Worm (Caenorhabditis elegans): ENCODE results near the gene K02E2.11.

The K02E2.11 gene

ce11 chrV:20399532-20400068 lies 16.5 kb downstream of the K02E2.11 start:
- TF ChIP-seq ets-7 (tag; optimal IDR thresholded peaks at IDR 0.05) (no peak), ceh-36 (tag; optimal IDR thresholded peaks at IDR 0.05) (no peak), tbx-37 (GFP tag; conservative IDR thresholded peaks at IDR 0.05) (no peak), ama-1 (optimal IDR thresholded peaks at IDR 0.05) (peak; percentile 55)

- TF ChIP-seq ama-1 (optimal IDR thresholded peaks at IDR 0.05), result no peak
- TF ChIP-seq pes-1 (GFP tag; IDR thresholded peaks at IDR 0.05), result no peak
- TF ChIP-seq B0310.2 (tag; optimal IDR thresholded peaks at IDR 0.05), result no peak
- no peak for TF ChIP-seq tra-4 (tag; optimal IDR thresholded peaks at IDR 0.05)
- no peak for TF ChIP-seq tbx-37 (GFP tag; conservative IDR thresholded peaks at IDR 0.05)
- TF ChIP-seq hmg-4 (GFP tag; optimal IDR thresholded peaks at IDR 0.05), result no peak
- TF ChIP-seq F13C5.2 (tag; optimal IDR thresholded peaks at IDR 0.05), result no peak
- TF ChIP-seq tbx-11 (GFP tag; IDR thresholded peaks at IDR 0.05), result no peak
- TF ChIP-seq hmbx-1 (tag; optimal IDR thresholded peaks at IDR 0.05), result no peak
- no peak for TF ChIP-seq aly-1 (tag; optimal IDR thresholded peaks at IDR 0.05)
- no peak for TF ChIP-seq ets-7 (tag; optimal IDR thresholded peaks at IDR 0.05)
Observed at ce11 chrV:20402842-20403241, 19.7 kb downstream of the K02E2.11 start.

ce11 chrV:20406817-20407216 lies 23.7 kb downstream of the K02E2.11 start:
- TF ChIP-seq tra-4 (tag; optimal IDR thresholded peaks at IDR 0.05) (no peak), B0310.2 (tag; optimal IDR thresholded peaks at IDR 0.05) (no peak), scrt-1 (GFP tag; IDR thresholded peaks at IDR 0.05) (no peak)

ce11 chrV:20409016-20409415 lies 25.9 kb downstream of the K02E2.11 start:
- TF ChIP-seq scrt-1 (GFP tag; IDR thresholded peaks at IDR 0.05) (no peak), ets-7 (tag; optimal IDR thresholded peaks at IDR 0.05) (no peak), flt-1 (GFP tag; IDR thresholded peaks at IDR 0.05) (no peak)

- TF ChIP-seq F13C5.2 (tag; optimal IDR thresholded peaks at IDR 0.05) (no peak), ceh-13 (GFP tag; optimal IDR thresholded peaks at IDR 0.05) (no peak), hnd-1 (tag; optimal IDR thresholded peaks at IDR 0.05) (no peak), tbx-11 (GFP tag; IDR thresholded peaks at IDR 0.05) (no peak), hmbx-1 (tag; optimal IDR thresholded peaks at IDR 0.05) (no peak), ceh-36 (tag; optimal IDR thresholded peaks at IDR 0.05) (peak; percentile 35), flt-1 (GFP tag; IDR thresholded peaks at IDR 0.05) (peak; percentile 17; the same call in 1 of the 2 replicates), scrt-1 (GFP tag; IDR thresholded peaks at IDR 0.05) (no peak), hmg-4 (GFP tag; optimal IDR thresholded peaks at IDR 0.05) (peak; percentile 68), ets-7 (tag; optimal IDR thresholded peaks at IDR 0.05) (no peak), tbx-37 (GFP tag; conservative IDR thresholded peaks at IDR 0.05) (no peak), ama-1 (optimal IDR thresholded peaks at IDR 0.05) (no peak), B0310.2 (tag; optimal IDR thresholded peaks at IDR 0.05) (no peak)
Observed at ce11 chrV:20410285-20410684, 27.2 kb downstream of the K02E2.11 start.

DNA sequence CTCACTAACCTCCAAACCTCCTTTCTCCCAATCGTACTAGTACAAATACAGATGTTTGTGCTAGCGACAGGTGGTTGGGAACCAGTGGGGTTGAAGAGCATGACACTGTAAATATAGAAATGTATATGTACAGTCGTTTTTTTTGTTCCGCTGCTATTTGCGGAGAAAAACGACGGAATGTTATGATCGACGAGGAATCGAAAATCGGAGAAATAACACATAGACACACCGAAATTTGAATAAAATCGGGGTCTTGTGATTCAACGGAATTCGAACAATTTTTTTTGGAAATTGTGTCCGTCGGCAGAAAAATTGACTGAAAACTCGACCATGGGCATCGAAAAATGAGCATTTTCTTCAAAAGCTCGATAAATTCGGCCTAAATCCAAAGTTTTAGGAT lies 28.5 kb downstream of the K02E2.11 start, which contains the start of gene F53H2.3:
TSS of gene F53H2.3 (minus strand) at position 101 of the 400 bp plus-strand sequence.
- no peak for TF ChIP-seq hmbx-1 (tag; optimal IDR thresholded peaks at IDR 0.05)
- TF ChIP-seq pes-1 (GFP tag; IDR thresholded peaks at IDR 0.05), result no peak
- no peak for TF ChIP-seq ceh-36 (tag; optimal IDR thresholded peaks at IDR 0.05)

DNA sequence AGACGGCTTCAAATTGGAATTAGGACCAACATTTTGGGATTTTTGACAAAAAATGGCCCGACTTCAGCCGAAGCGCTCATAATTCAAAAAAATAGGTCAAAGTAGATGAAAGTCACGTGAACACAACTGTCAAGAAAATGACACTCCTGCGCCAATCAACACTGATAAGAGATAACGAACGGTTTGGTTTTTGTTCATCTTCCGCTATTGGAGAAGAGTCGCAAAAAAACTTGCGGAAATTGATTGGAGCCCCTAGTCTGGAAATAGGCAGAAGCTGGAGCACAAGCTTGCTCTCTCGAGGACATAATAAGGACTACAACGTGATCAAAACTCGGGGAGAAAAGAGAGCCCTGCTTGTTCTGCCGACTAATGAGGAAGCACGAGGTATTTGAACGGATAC lies 29.1 kb downstream of the K02E2.11 start:
- no peak for TF ChIP-seq tbx-11 (GFP tag; IDR thresholded peaks at IDR 0.05)
- TF ChIP-seq sea-1 (GFP tag; conservative IDR thresholded peaks at IDR 0.05), result no peak
- no peak for TF ChIP-seq hnd-1 (tag; optimal IDR thresholded peaks at IDR 0.05)
- TF ChIP-seq scrt-1 (GFP tag; IDR thresholded peaks at IDR 0.05), result no peak
- TF ChIP-seq tra-4 (tag; optimal IDR thresholded peaks at IDR 0.05), result no peak
- TF ChIP-seq ets-7 (tag; optimal IDR thresholded peaks at IDR 0.05), result no peak
- TF ChIP-seq flt-1 (GFP tag; IDR thresholded peaks at IDR 0.05), result no peak
- no peak for TF ChIP-seq hmbx-1 (tag; optimal IDR thresholded peaks at IDR 0.05)
- no peak for TF ChIP-seq pes-1 (GFP tag; IDR thresholded peaks at IDR 0.05)
- no peak for TF ChIP-seq ceh-13 (GFP tag; optimal IDR thresholded peaks at IDR 0.05)
- TF ChIP-seq ceh-36 (tag; optimal IDR thresholded peaks at IDR 0.05), result no peak

DNA sequence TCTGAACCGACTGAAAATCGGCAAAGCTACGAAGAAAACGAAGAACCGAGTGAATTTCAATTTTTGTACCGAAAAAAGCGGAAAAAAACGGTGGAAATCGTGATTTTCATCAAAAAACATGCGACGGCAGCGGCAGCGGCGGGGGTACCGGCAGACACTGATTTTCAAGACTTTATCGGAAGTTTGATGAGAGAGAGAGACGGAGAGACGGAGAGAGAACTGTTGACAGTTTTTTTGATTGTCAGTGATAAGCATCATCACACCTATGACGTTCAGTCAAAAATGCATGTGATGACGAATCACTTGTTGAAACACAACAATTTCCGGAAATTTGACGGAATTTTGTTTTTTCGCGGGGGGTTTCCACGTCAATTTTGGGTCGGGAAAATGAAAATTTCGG lies 30.3 kb downstream of the K02E2.11 start:
- TF ChIP-seq scrt-1 (GFP tag; IDR thresholded peaks at IDR 0.05) (no peak), ceh-36 (tag; optimal IDR thresholded peaks at IDR 0.05) (no peak), hmbx-1 (tag; optimal IDR thresholded peaks at IDR 0.05) (no peak)

- TF ChIP-seq hmbx-1 (tag; optimal IDR thresholded peaks at IDR 0.05) (no peak), tbx-37 (GFP tag; conservative IDR thresholded peaks at IDR 0.05) (no peak), ama-1 (optimal IDR thresholded peaks at IDR 0.05) (no peak), flt-1 (GFP tag; IDR thresholded peaks at IDR 0.05) (no peak), sea-1 (GFP tag; conservative IDR thresholded peaks at IDR 0.05) (no peak), F13C5.2 (tag; optimal IDR thresholded peaks at IDR 0.05) (no peak), tra-4 (tag; optimal IDR thresholded peaks at IDR 0.05) (no peak), ets-7 (tag; optimal IDR thresholded peaks at IDR 0.05) (no peak), aly-1 (tag; optimal IDR thresholded peaks at IDR 0.05) (no peak), ceh-36 (tag; optimal IDR thresholded peaks at IDR 0.05) (no peak), hmg-4 (GFP tag; optimal IDR thresholded peaks at IDR 0.05) (no peak)
Observed at ce11 chrV:20413936-20414335, 30.8 kb downstream of the K02E2.11 start.

Data from whole organism, early embryonic.